Worm (Caenorhabditis elegans) whole organism, L4 larva: ENCODE results near the gene T12E12.6.
A peak's percentile ranks its signal among the peaks of the same experiment; 100 is the strongest.

Experiments used
- D1046.2 ChIP-seq: fragments of 200-800 bp; sonication (Bioruptor generic); IDR thresholded peaks from 2 replicates; pipeline ENCODE4 v1.3.6; 2022; ENCODE audit warnings: missing genetic modification characterization, missing compliant biosample characterization
- F37D6.2 ChIP-seq: sonication (generic microtip); optimal IDR thresholded peaks from 2 replicates; lab custom pipeline; 2016; ENCODE audit warnings: mild to moderate bottlenecking, missing genetic modification characterization, missing compliant biosample characterization
- F44E2.7 ChIP-seq: fragments of 200-800 bp; sonication (Bioruptor generic); IDR thresholded peaks from 2 replicates; pipeline ENCODE4 v2.1.2; 2022; ENCODE audit warnings: missing genetic modification characterization, missing compliant biosample characterization
- F49E8.2 ChIP-seq: sonication (generic microtip); optimal IDR thresholded peaks from 2 replicates; lab custom pipeline; 2016; ENCODE audit warnings: missing compliant biosample characterization, mild to moderate bottlenecking, missing genetic modification characterization, borderline replicate concordance
- T26A8.4 ChIP-seq: fragments of 200-800 bp; sonication (Bioruptor generic); IDR thresholded peaks from 2 replicates; pipeline ENCODE4 v1.3.6; 2022; ENCODE audit warnings: missing genetic modification characterization, missing compliant biosample characterization
- Y75B8A.6 ChIP-seq: fragments of 200-800 bp; sonication (Bioruptor generic); IDR thresholded peaks from 2 replicates; pipeline ENCODE4 v1.3.6; 2022; ENCODE audit warnings: missing genetic modification reagents, missing genetic modification characterization, missing compliant biosample characterization
- ZK337.2 ChIP-seq: fragments of 200-800 bp; sonication (Bioruptor generic); IDR thresholded peaks from 2 replicates; pipeline ENCODE4 v1.3.6; 2022; ENCODE audit warnings: missing genetic modification reagents, missing genetic modification characterization, missing compliant biosample characterization
- aha-1 ChIP-seq: fragments of 150-350 bp; peaks from one replicate; lab custom pipeline; 2014; ENCODE audit warnings: missing biosample characterization, missing genetic modification characterization
- aly-2 ChIP-seq: sonication (generic microtip); optimal IDR thresholded peaks from 2 replicates; lab custom pipeline; 2018; ENCODE audit warnings: missing biosample characterization, missing genetic modification characterization
- ama-1 ChIP-seq: fragments of 150-350 bp; optimal IDR thresholded peaks from 2 replicates; lab custom pipeline; 2014; ENCODE audit warnings: inconsistent platforms, mixed read lengths
- ceh-82 ChIP-seq: sonication (generic microtip); optimal IDR thresholded peaks from 2 replicates; lab custom pipeline; 2017; ENCODE audit warnings: missing biosample characterization, missing genetic modification characterization
- cey-2 ChIP-seq: sonication (generic microtip); optimal IDR thresholded peaks from 3 replicates; lab custom pipeline; 2017; ENCODE audit warnings: missing genetic modification characterization, mild to moderate bottlenecking, missing compliant biosample characterization, antibody characterized with exemption, borderline replicate concordance; ENCODE audit not compliant: insufficient read depth
- daf-12 ChIP-seq: fragments of 150-350 bp; optimal IDR thresholded peaks from 2 replicates; lab custom pipeline; 2014; ENCODE audit warnings: missing biosample characterization, missing genetic modification reagents, missing genetic modification characterization
- daf-16 ChIP-seq, 3 experiments: sonication (generic microtip); optimal IDR thresholded peaks; 2 replicates each; lab custom pipeline; 2016 to 2017; ENCODE audit warnings: missing genetic modification characterization in 3 of 3, missing genetic modification reagents in 3 of 3, mild to moderate bottlenecking in 2 of 3, missing compliant biosample characterization in 2 of 3, missing biosample characterization in 1 of 3, moderate library complexity in 1 of 3
- daf-19 ChIP-seq: fragments of 200-800 bp; sonication (Bioruptor generic); conservative IDR thresholded peaks from 2 replicates; pipeline ENCODE4 v1.3.6; 2022; ENCODE audit warnings: missing genetic modification characterization, missing compliant biosample characterization
- dmd-8 ChIP-seq: fragments of 200-800 bp; sonication (Bioruptor generic); IDR thresholded peaks from 2 replicates; pipeline ENCODE4 v1.3.6; 2022; ENCODE audit warnings: missing genetic modification characterization, missing compliant biosample characterization
- dmd-9 ChIP-seq: fragments of 200-800 bp; sonication (Bioruptor generic); IDR thresholded peaks from 2 replicates; pipeline ENCODE4 v1.3.6; 2022; ENCODE audit warnings: missing genetic modification reagents, missing genetic modification characterization, missing compliant biosample characterization
- duxl-1 ChIP-seq: sonication (generic microtip); optimal IDR thresholded peaks from 2 replicates; lab custom pipeline; 2016; ENCODE audit warnings: mild to moderate bottlenecking, missing genetic modification characterization, moderate library complexity, missing compliant biosample characterization; ENCODE audit not compliant: poor library complexity
- dve-1 ChIP-seq: sonication (generic microtip); optimal IDR thresholded peaks from 2 replicates; lab custom pipeline; 2017; ENCODE audit warnings: antibody characterized with exemption, mild to moderate bottlenecking, missing genetic modification characterization, missing compliant biosample characterization; ENCODE audit not compliant: insufficient read depth
- egl-27 ChIP-seq: sonication (generic microtip); optimal IDR thresholded peaks from 3 replicates; lab custom pipeline; 2017; ENCODE audit warnings: missing biosample characterization, missing genetic modification reagents, missing genetic modification characterization
- fkh-10 ChIP-seq: fragments of 150-350 bp; optimal IDR thresholded peaks from 2 replicates; lab custom pipeline; 2014; ENCODE audit warnings: missing biosample characterization, missing genetic modification reagents, missing genetic modification characterization
- hif-1 ChIP-seq, 2 experiments: sonication (generic microtip); optimal IDR thresholded peaks; 2 replicates each; lab custom pipeline; 2016 to 2017; ENCODE audit warnings: missing compliant biosample characterization in 2 of 2, missing genetic modification characterization in 2 of 2, missing genetic modification reagents in 2 of 2, missing genotype in 2 of 2, mild to moderate bottlenecking in 1 of 2
- hlh-11 ChIP-seq: fragments of 200-800 bp; sonication (Bioruptor generic); optimal IDR thresholded peaks from 2 replicates; lab custom pipeline; 2018; ENCODE audit warnings: mild to moderate bottlenecking, missing genetic modification characterization, missing compliant biosample characterization
- hlh-30 ChIP-seq: sonication (generic microtip); optimal IDR thresholded peaks from 2 replicates; lab custom pipeline; 2017; ENCODE audit warnings: antibody characterized with exemption, mild to moderate bottlenecking, missing genetic modification characterization, missing compliant biosample characterization; ENCODE audit not compliant: insufficient read depth
- hmg-1.1 ChIP-seq: fragments of 200-800 bp; sonication (Bioruptor generic); IDR thresholded peaks from 2 replicates; pipeline ENCODE4 v1.3.6; 2022; ENCODE audit warnings: missing genetic modification reagents, missing genetic modification characterization, missing compliant biosample characterization
- lin-13 ChIP-seq: fragments of 150-350 bp; optimal IDR thresholded peaks from 2 replicates; lab custom pipeline; 2014; ENCODE audit warnings: missing biosample characterization, missing genetic modification reagents, missing genetic modification characterization
- lir-3 ChIP-seq: sonication (generic microtip); optimal IDR thresholded peaks from 2 replicates; lab custom pipeline; 2016; ENCODE audit warnings: mild to moderate bottlenecking, missing genetic modification characterization, missing compliant biosample characterization
- lsy-2 ChIP-seq, 2 experiments: fragments of 150-350 bp in 1 of 2; sonication (generic microtip) in 1 of 2; optimal IDR thresholded peaks; 2 replicates each; lab custom pipeline; 2014 to 2017; ENCODE audit warnings: missing biosample characterization in 2 of 2, missing genetic modification characterization in 2 of 2
- mdl-1 ChIP-seq, 2 experiments: fragments of 150-350 bp in 1 of 2; sonication (generic microtip) in 1 of 2; optimal IDR thresholded peaks; 2 replicates each; lab custom pipeline; 2014 to 2017; ENCODE audit warnings: missing biosample characterization in 2 of 2, missing genetic modification characterization in 2 of 2
- mdt-29 ChIP-seq: fragments of 200-800 bp; sonication (Bioruptor generic); IDR thresholded peaks from 2 replicates; pipeline ENCODE4 v1.3.6; 2022; ENCODE audit warnings: missing genetic modification reagents, missing genetic modification characterization, missing compliant biosample characterization
- mep-1 ChIP-seq: fragments of 150-350 bp; sonication (generic microtip); optimal IDR thresholded peaks from 3 replicates; lab custom pipeline; 2014; ENCODE audit warnings: missing biosample characterization, missing genetic modification characterization
- mxl-3 ChIP-seq: fragments of 200-800 bp; sonication (Bioruptor generic); optimal IDR thresholded peaks from 2 replicates; lab custom pipeline; 2018; ENCODE audit warnings: mild to moderate bottlenecking, missing genetic modification characterization, missing compliant biosample characterization
- nhr-25 ChIP-seq: sonication (generic microtip); optimal IDR thresholded peaks from 2 replicates; lab custom pipeline; 2017; ENCODE audit warnings: missing genetic modification characterization, mild to moderate bottlenecking, missing compliant biosample characterization, antibody characterized with exemption, moderate library complexity, borderline replicate concordance; ENCODE audit not compliant: insufficient read depth
- nhr-28 ChIP-seq: fragments of 150-350 bp; optimal IDR thresholded peaks from 2 replicates; lab custom pipeline; 2014; ENCODE audit warnings: missing biosample characterization, missing genetic modification characterization
- nhr-48 ChIP-seq: sonication (generic microtip); optimal IDR thresholded peaks from 2 replicates; lab custom pipeline; 2016; ENCODE audit warnings: mild to moderate bottlenecking, missing genetic modification characterization, missing compliant biosample characterization
- nhr-77 ChIP-seq: fragments of 150-350 bp; optimal IDR thresholded peaks from 2 replicates; lab custom pipeline; 2014; ENCODE audit warnings: missing biosample characterization, missing genetic modification characterization
- saeg-2 ChIP-seq: fragments of 200-800 bp; sonication (Bioruptor generic); IDR thresholded peaks from 2 replicates; pipeline ENCODE4 v1.3.6; 2022; ENCODE audit warnings: missing genetic modification reagents, missing genetic modification characterization, missing compliant biosample characterization
- set-16 ChIP-seq: fragments of 200-800 bp; sonication (Bioruptor generic); IDR thresholded peaks from 2 replicates; pipeline ENCODE4 v1.3.6; 2022; ENCODE audit warnings: missing genetic modification reagents, missing genetic modification characterization, missing compliant biosample characterization
- snpc-4 ChIP-seq: fragments of 150-350 bp; optimal IDR thresholded peaks from 2 replicates; lab custom pipeline; 2014; ENCODE audit warnings: missing biosample characterization, missing genetic modification characterization
- unc-62 ChIP-seq, 3 experiments: fragments of 150-350 bp in 1 of 3; sonication (generic microtip); optimal IDR thresholded peaks in 2 of 3; peaks in 1 of 3; 1 replicate in 1 of 3; 2 replicates in 2 of 3; lab custom pipeline; 2014 to 2017; ENCODE audit warnings: missing biosample characterization in 3 of 3, missing genetic modification characterization in 3 of 3, missing genetic modification reagents in 3 of 3, missing genotype in 1 of 3
- vab-7 ChIP-seq: fragments of 200-800 bp; sonication (Bioruptor generic); IDR thresholded peaks from 2 replicates; pipeline ENCODE4 v1.3.6; 2022; ENCODE audit warnings: missing genetic modification reagents, missing genetic modification characterization, missing compliant biosample characterization
- zag-1 ChIP-seq: fragments of 150-350 bp; optimal IDR thresholded peaks from 2 replicates; lab custom pipeline; 2014; ENCODE audit warnings: missing biosample characterization, missing genetic modification characterization
- zip-11 ChIP-seq: fragments of 200-800 bp; sonication (Bioruptor generic); IDR thresholded peaks from 2 replicates; pipeline ENCODE4 v1.3.6; 2022; ENCODE audit warnings: missing genetic modification characterization, missing compliant biosample characterization
- ztf-11 ChIP-seq: fragments of 150-350 bp; optimal IDR thresholded peaks from 2 replicates; lab custom pipeline; 2014; ENCODE audit warnings: missing biosample characterization, missing genetic modification characterization

T12E12.6 gene

ce11 chrIV:5593804-5594214 lies 19.9 kb upstream of the T12E12.6 start (continued):
- peak; percentile 52; the same call in 1 of the 2 replicates for TF ChIP-seq hmg-1.1
- no peak for TF ChIP-seq ZK337.2
- TF ChIP-seq mdl-1 (tag; optimal IDR thresholded peaks at IDR 0.05; lab: Kevin White, UChicago), result peak in 1 of 2 experiments; percentile 78
- no peak for TF ChIP-seq aly-2 (tag; lab: Kevin White, UChicago)
- no peak for TF ChIP-seq daf-12 (tag; lab: Kevin White, UChicago)
- no peak for TF ChIP-seq F44E2.7 (GFP tag; lab: Robert Waterston, UW)
- no peak for TF ChIP-seq egl-27
- TF ChIP-seq ama-1 (lab: Kevin White, UChicago), result peak; percentile 16
- TF ChIP-seq zip-11 (GFP tag; lab: Robert Waterston, UW), result no peak
- no peak for TF ChIP-seq Y75B8A.6 (GFP tag; lab: Robert Waterston, UW)
- no peak for TF ChIP-seq mdt-29 (GFP tag; lab: Robert Waterston, UW)
- no peak for TF ChIP-seq snpc-4 (tag; lab: Kevin White, UChicago)
- TF ChIP-seq T26A8.4 (GFP tag; lab: Robert Waterston, UW), result peak; percentile 50; the same call in 1 of the 2 replicates
- TF ChIP-seq nhr-48 (tag; lab: Kevin White, UChicago), result no peak
- TF ChIP-seq lsy-2 (tag; optimal IDR thresholded peaks at IDR 0.05; lab: Kevin White, UChicago), result peak in 1 of 2 experiments; percentile 57
- TF ChIP-seq duxl-1 (tag; lab: Kevin White, UChicago), result no peak
- peak; percentile 57 for TF ChIP-seq mep-1 (tag; lab: Kevin White, UChicago)
- TF ChIP-seq unc-62 (GFP tag; optimal IDR thresholded peaks at IDR 0.05 in 1 of 2; lab: Kevin White, UChicago), result peak in 1 of 2 experiments; percentile 100
- no peak for TF ChIP-seq unc-62 (tag; optimal IDR thresholded peaks at IDR 0.05; lab: Kevin White, UChicago)
- peak; percentile 8 for TF ChIP-seq nhr-77 (tag; lab: Kevin White, UChicago)
- no peak for TF ChIP-seq ztf-11 (tag; lab: Kevin White, UChicago)
- TF ChIP-seq F49E8.2 (tag; lab: Kevin White, UChicago), result no peak
- TF ChIP-seq dmd-9 (GFP tag; lab: Robert Waterston, UW), result no peak
- peak; percentile 71 for TF ChIP-seq dve-1 (tag; lab: Kevin White, UChicago)
- no peak for TF ChIP-seq D1046.2 (GFP tag; lab: Robert Waterston, UW)
- peak; percentile 88 for TF ChIP-seq aha-1 (tag; lab: Kevin White, UChicago)
- no peak for TF ChIP-seq F37D6.2 (tag; lab: Kevin White, UChicago)
- TF ChIP-seq zag-1 (tag; lab: Kevin White, UChicago), result no peak

- TF ChIP-seq hif-1 (tag; optimal IDR thresholded peaks at IDR 0.05; lab: Kevin White, UChicago) (no peak), hlh-30 (peak; percentile 62), ceh-82 (tag; lab: Kevin White, UChicago) (no peak), cey-2 (tag; lab: Kevin White, UChicago) (no peak), mxl-3 (GFP tag; lab: Kevin White, UChicago) (peak; percentile 10), hlh-11 (peak; percentile 64), vab-7 (no peak), dmd-8 (GFP tag; lab: Robert Waterston, UW) (no peak), dmd-9 (GFP tag; lab: Robert Waterston, UW) (no peak), T26A8.4 (GFP tag; lab: Robert Waterston, UW) (no peak), lin-13 (GFP tag; lab: Kevin White, UChicago) (no peak), aha-1 (tag; lab: Kevin White, UChicago) (peak; percentile 71), daf-19 (no peak), nhr-25 (no peak), lir-3 (tag; lab: Kevin White, UChicago) (no peak), set-16 (GFP tag; lab: Robert Waterston, UW) (peak; percentile 50; the same call in 1 of the 2 replicates), saeg-2 (GFP tag; lab: Robert Waterston, UW) (no peak), nhr-28 (tag; lab: Kevin White, UChicago) (peak; percentile 55), daf-12 (tag; lab: Kevin White, UChicago) (no peak), egl-27 (no peak), daf-16 (GFP tag; optimal IDR thresholded peaks at IDR 0.05; lab: Kevin White, UChicago) (peak in 1 of 2 experiments; percentile 39), daf-16 (tag; optimal IDR thresholded peaks at IDR 0.05; lab: Kevin White, UChicago) (no peak), fkh-10 (GFP tag; lab: Kevin White, UChicago) (no peak)
These were observed 19.0 kb upstream of the T12E12.6 start for ce11 chrIV:5592956-5593355.
